Worm (Caenorhabditis elegans): ENCODE measurements around the gene srd-18.

srd-18 gene

ce11 chrV:13468190-13468765, 41.6 kb upstream of the srd-18 start, which contains the start of the genes F25H9.6 and F25H9.7 (continued):
- TF ChIP-seq mdl-1 (tag; optimal IDR thresholded peaks at IDR 0.05) (peak; percentile 62 to 91), sma-9 (GFP tag; optimal IDR thresholded peaks at IDR 0.05) (peak; percentile 94), sma-9 (tag; optimal IDR thresholded peaks at IDR 0.05) (no peak), aly-2 (tag; optimal IDR thresholded peaks at IDR 0.05) (no peak), unc-62 (GFP tag; optimal IDR thresholded peaks at IDR 0.05) (no peak), Y55F3AM.14 (GFP tag; optimal IDR thresholded peaks at IDR 0.05) (peak; percentile 51), snpc-4 (tag; optimal IDR thresholded peaks at IDR 0.05) (peak; percentile 53), nhr-6 (tag; optimal IDR thresholded peaks at IDR 0.05) (no peak), ZK546.5 (tag; optimal IDR thresholded peaks at IDR 0.05) (no peak), nhr-237 (tag; optimal IDR thresholded peaks at IDR 0.05) (no peak), ztf-1 (GFP tag; conservative IDR thresholded peaks at IDR 0.05) (no peak), egl-27 (tag; optimal IDR thresholded peaks at IDR 0.05) (peak; percentile 85), lsy-2 (tag; optimal IDR thresholded peaks at IDR 0.05) (peak; percentile 72 to 89), zag-1 (tag; optimal IDR thresholded peaks at IDR 0.05) (no peak)

- TF ChIP-seq crh-2 (tag; optimal IDR thresholded peaks at IDR 0.05) (peak; percentile 1), mdl-1 (tag; optimal IDR thresholded peaks at IDR 0.05) (no peak), ZK546.5 (tag; optimal IDR thresholded peaks at IDR 0.05) (no peak), ztf-4 (tag; optimal IDR thresholded peaks at IDR 0.05) (peak; percentile 1), sma-9 (GFP tag; optimal IDR thresholded peaks at IDR 0.05) (peak; percentile 3), sma-9 (tag; optimal IDR thresholded peaks at IDR 0.05) (no peak), mbf-1 (tag; optimal IDR thresholded peaks at IDR 0.05) (no peak), C34F6.9 (tag; optimal IDR thresholded peaks at IDR 0.05) (no peak), nhr-25 (tag; optimal IDR thresholded peaks at IDR 0.05) (peak; percentile 69), sma-3 (GFP tag; optimal IDR thresholded peaks at IDR 0.05) (peak; percentile 24), alr-1 (tag; optimal IDR thresholded peaks at IDR 0.05) (no peak), R02D3.7 (tag; optimal IDR thresholded peaks at IDR 0.05) (no peak), gmeb-1 (tag; optimal IDR thresholded peaks at IDR 0.05) (no peak), skn-1 (tag; optimal IDR thresholded peaks at IDR 0.05) (peak; percentile 69), lsy-2 (tag; optimal IDR thresholded peaks at IDR 0.05) (no peak), egl-27 (tag; optimal IDR thresholded peaks at IDR 0.05) (no peak), lin-39 (tag; optimal IDR thresholded peaks at IDR 0.05) (no peak), nhr-237 (tag; optimal IDR thresholded peaks at IDR 0.05) (no peak), mab-5 (tag; optimal IDR thresholded peaks at IDR 0.05) (no peak), elt-1 (tag; optimal IDR thresholded peaks at IDR 0.05) (no peak), fos-1 (tag; optimal IDR thresholded peaks at IDR 0.05) (no peak), zag-1 (tag; optimal IDR thresholded peaks at IDR 0.05) (no peak), elt-3 (tag; optimal IDR thresholded peaks at IDR 0.05) (no peak), nhr-129 (tag; optimal IDR thresholded peaks at IDR 0.05) (no peak), unc-62 (GFP tag; optimal IDR thresholded peaks at IDR 0.05) (no peak), aly-2 (tag; optimal IDR thresholded peaks at IDR 0.05) (no peak), sem-4 (tag; optimal IDR thresholded peaks at IDR 0.05) (no peak), ztf-1 (GFP tag; conservative IDR thresholded peaks at IDR 0.05) (no peak), nhr-10 (tag; optimal IDR thresholded peaks at IDR 0.05) (no peak), ztf-11 (tag; optimal IDR thresholded peaks at IDR 0.05) (no peak), nhr-21 (tag; optimal IDR thresholded peaks at IDR 0.05) (no peak), ama-1 (optimal IDR thresholded peaks at IDR 0.05) (peak; percentile 34), snpc-4 (tag; optimal IDR thresholded peaks at IDR 0.05) (no peak), dmd-4 (tag; optimal IDR thresholded peaks at IDR 0.05) (no peak)
These were observed 37.5 kb upstream of the srd-18 start for ce11 chrV:13464123-13464522.

- peak; percentile 61 for TF ChIP-seq ama-1 (optimal IDR thresholded peaks at IDR 0.05)
- peak; percentile 65 for TF ChIP-seq sma-9 (GFP tag; optimal IDR thresholded peaks at IDR 0.05)
- TF ChIP-seq sma-9 (tag; optimal IDR thresholded peaks at IDR 0.05): no peak
- peak; percentile 13 for TF ChIP-seq lin-13 (GFP tag; optimal IDR thresholded peaks at IDR 0.05)
- no peak for TF ChIP-seq aly-2 (tag; optimal IDR thresholded peaks at IDR 0.05)
- TF ChIP-seq nhr-10 (tag; optimal IDR thresholded peaks at IDR 0.05): peak; percentile 14
- no peak for TF ChIP-seq nhr-77 (tag; optimal IDR thresholded peaks at IDR 0.05)
- TF ChIP-seq lsy-2 (tag; optimal IDR thresholded peaks at IDR 0.05): peak; percentile 8 to 65
- peak; percentile 27 for TF ChIP-seq nhr-25 (tag; optimal IDR thresholded peaks at IDR 0.05)
- TF ChIP-seq crh-2 (tag; optimal IDR thresholded peaks at IDR 0.05): peak; percentile 81
- TF ChIP-seq lin-11 (tag; optimal IDR thresholded peaks at IDR 0.05): peak; percentile 23
- TF ChIP-seq nhr-6 (tag; optimal IDR thresholded peaks at IDR 0.05): no peak
- peak; percentile 93 for TF ChIP-seq fos-1 (tag; optimal IDR thresholded peaks at IDR 0.05)
- TF ChIP-seq blmp-1 (tag; optimal IDR thresholded peaks at IDR 0.05; ENCODE audit: insufficient read depth): no peak
- TF ChIP-seq mdl-1 (tag; optimal IDR thresholded peaks at IDR 0.05): peak; percentile 8 to 28
- no peak for TF ChIP-seq mab-5 (tag; optimal IDR thresholded peaks at IDR 0.05)
- peak; percentile 68 for TF ChIP-seq gmeb-1 (tag; optimal IDR thresholded peaks at IDR 0.05)
- no peak for TF ChIP-seq egl-27 (tag; optimal IDR thresholded peaks at IDR 0.05)
- peak; percentile 80 for TF ChIP-seq unc-55 (GFP tag; optimal IDR thresholded peaks at IDR 0.05)
- TF ChIP-seq nhr-129 (tag; optimal IDR thresholded peaks at IDR 0.05): peak; percentile 84
- peak; percentile 59 for TF ChIP-seq F13H6.1 (tag; optimal IDR thresholded peaks at IDR 0.05)
- no peak for TF ChIP-seq lin-39 (tag; optimal IDR thresholded peaks at IDR 0.05)
- peak; percentile 59 for TF ChIP-seq sma-3 (GFP tag; optimal IDR thresholded peaks at IDR 0.05)
- peak; percentile 79 for TF ChIP-seq skn-1 (tag; optimal IDR thresholded peaks at IDR 0.05)
- peak; percentile 25 for TF ChIP-seq ztf-4 (tag; optimal IDR thresholded peaks at IDR 0.05)
- no peak for TF ChIP-seq snpc-4 (tag; optimal IDR thresholded peaks at IDR 0.05)
- TF ChIP-seq C34F6.9 (tag; optimal IDR thresholded peaks at IDR 0.05): peak; percentile 82
These were observed 36.3 kb upstream of the srd-18 start, which contains the start of gene frm-10 for ce11 chrV:13462974-13463373. TSS of gene frm-10 (plus strand) at chrV:13463207.
